Fruit fly (Drosophila melanogaster) whole organism, embryonic: ENCODE results near the gene CG4615.
A peak's percentile ranks its signal among the peaks of the same experiment; 100 is the strongest.

Source experiments
- Atf3 ChIP-seq: fragments of 200-800 bp; sonication (Bioruptor generic); optimal IDR thresholded peaks from 3 replicates; lab custom pipeline; 2016; ENCODE audit warnings: missing biosample characterization, missing genetic modification characterization
- Atf6 ChIP-seq: fragments of 200-800 bp; sonication (Bioruptor generic); IDR thresholded peaks from 2 replicates; pipeline ENCODE4 v1.3.6; 2022; ENCODE audit warnings: missing biosample characterization, missing genetic modification characterization
- Bdp1 ChIP-seq: fragments of 200-800 bp; sonication (Bioruptor generic); optimal IDR thresholded peaks from 3 replicates; lab custom pipeline; 2016; ENCODE audit warnings: missing biosample characterization, missing genetic modification characterization
- CG15073 ChIP-seq: fragments of 200-800 bp; sonication (Bioruptor generic); optimal IDR thresholded peaks from 2 replicates; lab custom pipeline; 2016; ENCODE audit warnings: missing biosample characterization, missing genetic modification characterization
- CG15696 ChIP-seq: fragments of 200-800 bp; sonication (Bioruptor generic); optimal IDR thresholded peaks from 2 replicates; lab custom pipeline; 2019; ENCODE audit warnings: missing biosample characterization, mild to moderate bottlenecking, missing genetic modification characterization, moderate library complexity
- CG1647 ChIP-seq: fragments of 200-800 bp; sonication (Bioruptor generic); optimal IDR thresholded peaks from 3 replicates; lab custom pipeline; 2016; ENCODE audit warnings: missing biosample characterization, missing genetic modification characterization
- CG17612 ChIP-seq: fragments of 200-800 bp; sonication (Bioruptor generic); IDR thresholded peaks from 2 replicates; pipeline ENCODE4 v1.3.6; 2022; ENCODE audit warnings: missing biosample characterization, missing genetic modification characterization
- CG2116 ChIP-seq: fragments of 200-800 bp; sonication (Bioruptor generic); optimal IDR thresholded peaks from 3 replicates; lab custom pipeline; 2018; ENCODE audit warnings: missing biosample characterization, mild to moderate bottlenecking, missing genetic modification characterization
- CG30020 ChIP-seq: fragments of 200-800 bp; optimal IDR thresholded peaks from 2 replicates; lab custom pipeline; 2019; ENCODE audit warnings: missing biosample characterization, mild to moderate bottlenecking, missing genetic modification characterization, moderate library complexity
- CG3995 ChIP-seq: fragments of 200-800 bp; sonication (Bioruptor generic); optimal IDR thresholded peaks from 3 replicates; lab custom pipeline; 2016; ENCODE audit warnings: missing biosample characterization, missing genetic modification characterization
- CG4707 ChIP-seq: fragments of 200-800 bp; sonication (Bioruptor generic); optimal IDR thresholded peaks from 2 replicates; lab custom pipeline; 2018; ENCODE audit warnings: missing biosample characterization, mild to moderate bottlenecking, missing genetic modification characterization, moderate library complexity
- CG8281 ChIP-seq: fragments of 200-800 bp; sonication (Bioruptor generic); optimal IDR thresholded peaks from 2 replicates; lab custom pipeline; 2018; ENCODE audit warnings: missing biosample characterization, mild to moderate bottlenecking, missing genetic modification characterization, moderate library complexity
- CG8290 ChIP-seq, 3 experiments: fragments of 200-800 bp; sonication (Bioruptor generic); optimal IDR thresholded peaks; 2 replicates each; lab custom pipeline; 2016 to 2019; ENCODE audit warnings: missing biosample characterization in 3 of 3, missing genetic modification characterization in 3 of 3, mild to moderate bottlenecking in 2 of 3, moderate library complexity in 1 of 3
- CHES-1-like ChIP-seq: fragments of 200-800 bp; sonication (Bioruptor generic); optimal IDR thresholded peaks from 2 replicates; lab custom pipeline; 2016; ENCODE audit warnings: missing biosample characterization, missing genetic modification characterization
- D ChIP-seq, 2 experiments: fragments of 200-800 bp in 1 of 2; fragments of >200 bp in 1 of 2; sonication (Bioruptor generic) in 1 of 2; optimal IDR thresholded peaks; 2 replicates in 1 of 2; 3 replicates in 1 of 2; lab custom pipeline; 2017; ENCODE audit warnings: mild to moderate bottlenecking in 1 of 2, missing biosample characterization in 1 of 2, missing genetic modification characterization in 1 of 2, missing genetic modification reagents in 1 of 2
- Dad ChIP-seq: fragments of 200-800 bp; sonication (Bioruptor generic); optimal IDR thresholded peaks from 3 replicates; lab custom pipeline; 2016; ENCODE audit warnings: missing biosample characterization, missing genetic modification characterization
- Dfd ChIP-seq, 2 experiments: fragments of >200 bp; optimal IDR thresholded peaks; 2 replicates each; lab custom pipeline; 2017; ENCODE audit warnings: missing biosample characterization in 2 of 2, missing genetic modification characterization in 2 of 2
- ERR ChIP-seq: fragments of 200-800 bp; sonication (Bioruptor generic); optimal IDR thresholded peaks from 2 replicates; lab custom pipeline; 2016; ENCODE audit warnings: missing biosample characterization, missing genetic modification characterization
- H2.0 ChIP-seq: fragments of 200-800 bp; sonication (Bioruptor generic); IDR thresholded peaks from 2 replicates; pipeline ENCODE4 v1.3.6; 2022; ENCODE audit warnings: missing biosample characterization, missing genetic modification characterization
- Lpt ChIP-seq: fragments of >200 bp; optimal IDR thresholded peaks from 2 replicates; lab custom pipeline; 2018; ENCODE audit warnings: missing biosample characterization, missing genetic modification characterization
- Meics ChIP-seq: fragments of 200-800 bp; sonication (Bioruptor generic); optimal IDR thresholded peaks from 2 replicates; lab custom pipeline; 2017; ENCODE audit warnings: missing biosample characterization, mild to moderate bottlenecking, missing genetic modification characterization
- Myb ChIP-seq: fragments of 200-800 bp; sonication (Bioruptor generic); optimal IDR thresholded peaks from 2 replicates; lab custom pipeline; 2016; ENCODE audit warnings: missing biosample characterization, missing genetic modification characterization
- NK7.1 ChIP-seq: fragments of 200-800 bp; sonication (Bioruptor generic); optimal IDR thresholded peaks from 3 replicates; lab custom pipeline; 2016; ENCODE audit warnings: missing biosample characterization, missing genetic modification characterization
- Nf-YB ChIP-seq: fragments of 200-800 bp; sonication (Bioruptor generic); optimal IDR thresholded peaks from 3 replicates; lab custom pipeline; 2019; ENCODE audit warnings: missing biosample characterization, mild to moderate bottlenecking, missing genetic modification characterization, moderate library complexity
- Rfx ChIP-seq: fragments of 200-800 bp; sonication (Bioruptor generic); IDR thresholded peaks from 2 replicates; pipeline ENCODE4 v1.3.6; 2022; ENCODE audit warnings: missing biosample characterization, missing genetic modification characterization
- Scr ChIP-seq: fragments of 200-800 bp; sonication (Bioruptor generic); IDR thresholded peaks from 2 replicates; pipeline ENCODE4 v1.3.6; 2022; ENCODE audit warnings: missing biosample characterization, missing genetic modification characterization; ENCODE audit not compliant: partially characterized antibody
- Taf1 ChIP-seq: fragments of 200-800 bp; sonication (Bioruptor generic); IDR thresholded peaks from 2 replicates; pipeline ENCODE4 v1.3.6; 2022; ENCODE audit warnings: missing biosample characterization, missing genetic modification characterization
- Trl ChIP-seq, 3 experiments: fragments of >200 bp in 2 of 3; fragments of 200-800 bp in 1 of 3; sonication (Bioruptor generic) in 1 of 3; optimal IDR thresholded peaks; 2 replicates in 1 of 3; 3 replicates in 2 of 3; lab custom pipeline; 2016 to 2017; ENCODE audit warnings: missing biosample characterization in 1 of 3, missing genetic modification characterization in 1 of 3
- bbx ChIP-seq: fragments of 200-800 bp; sonication (Bioruptor generic); IDR thresholded peaks from 2 replicates; pipeline ENCODE4 v1.3.6; 2022; ENCODE audit warnings: missing biosample characterization, missing genetic modification characterization; ENCODE audit not compliant: partially characterized antibody
- cato ChIP-seq: fragments of 200-800 bp; sonication (Bioruptor generic); optimal IDR thresholded peaks from 2 replicates; lab custom pipeline; 2016; ENCODE audit warnings: missing biosample characterization, missing genetic modification characterization, borderline replicate concordance
- caup ChIP-seq: fragments of 200-800 bp; sonication (Bioruptor generic); optimal IDR thresholded peaks from 3 replicates; lab custom pipeline; 2017; ENCODE audit warnings: missing biosample characterization, mild to moderate bottlenecking, missing genetic modification characterization, moderate library complexity; ENCODE audit not compliant: severe bottlenecking
- corto ChIP-seq: fragments of 200-800 bp; sonication (Bioruptor generic); optimal IDR thresholded peaks from 2 replicates; lab custom pipeline; 2016; ENCODE audit warnings: missing biosample characterization, mild to moderate bottlenecking, missing genetic modification characterization, moderate library complexity
- croc ChIP-seq: fragments of 200-800 bp; sonication (Bioruptor generic); conservative IDR thresholded peaks from 3 replicates; pipeline ENCODE4 v1.3.6; 2022; ENCODE audit warnings: missing biosample characterization, missing genetic modification characterization
- fd102C ChIP-seq: fragments of 200-800 bp; sonication (Bioruptor generic); optimal IDR thresholded peaks from 2 replicates; lab custom pipeline; 2018; ENCODE audit warnings: missing biosample characterization, mild to moderate bottlenecking, missing genetic modification characterization, moderate library complexity
- gsb-n ChIP-seq: fragments of 200-800 bp; sonication (Bioruptor generic); optimal IDR thresholded peaks from 3 replicates; lab custom pipeline; 2018; ENCODE audit warnings: missing biosample characterization, mild to moderate bottlenecking, missing genetic modification characterization
- h ChIP-seq: fragments of >200 bp; optimal IDR thresholded peaks from 2 replicates; lab custom pipeline; 2017
- kni ChIP-seq: fragments of 200-800 bp; sonication (Bioruptor generic); optimal IDR thresholded peaks from 3 replicates; lab custom pipeline; 2017; ENCODE audit warnings: mild to moderate bottlenecking, missing biosample characterization, missing genetic modification reagents, missing genetic modification characterization
- lab ChIP-seq: fragments of 200-800 bp; sonication (Bioruptor generic); optimal IDR thresholded peaks from 3 replicates; lab custom pipeline; 2017; ENCODE audit warnings: missing biosample characterization, missing genetic modification characterization, mild to moderate bottlenecking, moderate library complexity, missing genetic modification reagents
- lmd ChIP-seq: fragments of 200-800 bp; sonication (Bioruptor generic); IDR thresholded peaks from 2 replicates; pipeline ENCODE4 v1.3.6; 2022; ENCODE audit warnings: missing biosample characterization, missing genetic modification characterization
- lov ChIP-seq, 2 experiments: fragments of 200-800 bp in 1 of 2; fragments of >200 bp in 1 of 2; sonication (Bioruptor generic) in 1 of 2; IDR thresholded peaks in 1 of 2; optimal IDR thresholded peaks in 1 of 2; 2 replicates in 1 of 2; 3 replicates in 1 of 2; pipeline versions ENCODE4 v1.3.6 to Lab custom; 2017 to 2022; ENCODE audit warnings: missing biosample characterization in 1 of 2, missing genetic modification characterization in 1 of 2
- prd ChIP-seq, 3 experiments: fragments of >200 bp in 2 of 3; fragments of 200-800 bp in 1 of 3; sonication (Bioruptor generic) in 1 of 3; optimal IDR thresholded peaks in 2 of 3; IDR thresholded peaks in 1 of 3; 2 replicates in 2 of 3; 3 replicates in 1 of 3; pipeline versions ENCODE4 v1.3.6 to Lab custom; 2017 to 2022; ENCODE audit warnings: missing biosample characterization in 1 of 3, missing genetic modification characterization in 1 of 3
- pros ChIP-seq: fragments of 200-800 bp; sonication (Bioruptor generic); optimal IDR thresholded peaks from 3 replicates; lab custom pipeline; 2019; ENCODE audit warnings: missing biosample characterization, mild to moderate bottlenecking, missing genetic modification characterization, moderate library complexity
- slbo ChIP-seq: fragments of 200-800 bp; sonication (Bioruptor generic); IDR thresholded peaks from 2 replicates; pipeline ENCODE4 v1.3.6; 2022; ENCODE audit warnings: missing biosample characterization, missing genetic modification characterization
- ssp ChIP-seq: fragments of 200-800 bp; sonication (Bioruptor generic); IDR thresholded peaks from 2 replicates; pipeline ENCODE4 v1.3.6; 2022; ENCODE audit warnings: missing biosample characterization, missing genetic modification characterization
- stwl ChIP-seq: fragments of 200-800 bp; sonication (Bioruptor generic); optimal IDR thresholded peaks from 3 replicates; lab custom pipeline; 2018; ENCODE audit warnings: missing biosample characterization, mild to moderate bottlenecking, missing genetic modification characterization, moderate library complexity
- tna ChIP-seq: fragments of 200-800 bp; sonication (Bioruptor generic); IDR thresholded peaks from 2 replicates; pipeline ENCODE4 v1.3.6; 2022; ENCODE audit warnings: missing biosample characterization, missing genetic modification characterization; ENCODE audit not compliant: partially characterized antibody
- unpg ChIP-seq: fragments of 200-800 bp; sonication (Bioruptor generic); optimal IDR thresholded peaks from 3 replicates; lab custom pipeline; 2018; ENCODE audit warnings: missing biosample characterization, mild to moderate bottlenecking, missing genetic modification characterization, moderate library complexity
- vnd ChIP-seq: fragments of 200-800 bp; sonication (Bioruptor generic); IDR thresholded peaks from 3 replicates; pipeline ENCODE4 v1.3.6; 2022; ENCODE audit warnings: missing biosample characterization, missing genetic modification characterization; ENCODE audit not compliant: partially characterized antibody
- yki ChIP-seq: fragments of >200 bp; optimal IDR thresholded peaks from 3 replicates; lab custom pipeline; 2018

Gene CG4615

DNA sequence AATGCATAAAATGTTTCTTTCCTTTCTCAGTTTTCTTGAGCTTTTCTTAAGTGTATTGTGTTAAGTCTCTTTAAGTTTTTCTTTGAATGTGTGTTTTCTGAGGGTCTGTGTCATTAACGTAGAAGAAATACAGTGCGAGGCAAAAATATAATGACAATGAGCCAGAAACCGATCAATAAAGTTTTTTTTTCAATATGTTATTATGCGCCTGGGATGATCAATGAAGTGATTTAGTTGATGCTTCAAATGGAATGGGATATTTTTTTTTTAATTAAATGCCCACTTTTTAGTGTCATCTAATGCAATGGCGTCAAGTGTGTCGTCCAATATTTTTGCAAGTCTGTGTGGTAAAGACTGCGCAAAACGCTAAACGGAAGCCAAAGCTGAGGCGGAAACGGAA, 15.6 kb downstream of the CG4615 start:
- TF ChIP-seq ERR (no peak), lab (GFP tag; lab: Kevin White, UChicago) (no peak), Atf3 (GFP tag; lab: Kevin White, UChicago) (no peak), CG4707 (GFP tag; lab: Kevin White, UChicago) (no peak), CG30020 (no peak), corto (GFP tag; lab: Kevin White, UChicago) (no peak), Dfd (GFP tag; optimal IDR thresholded peaks at IDR 0.05; lab: Kevin White, UChicago) (no peak), Myb (GFP tag; lab: Kevin White, UChicago) (no peak), NK7.1 (no peak), kni (GFP tag; lab: Kevin White, UChicago) (no peak), unpg (GFP tag; lab: Kevin White, UChicago) (peak; percentile 22), CG15696 (no peak), fd102C (GFP tag; lab: Kevin White, UChicago) (no peak), lmd (no peak), CG3995 (GFP tag; lab: Kevin White, UChicago) (no peak), h (lab: Kevin White, UChicago) (no peak), CG15073 (GFP tag; lab: Kevin White, UChicago) (no peak), Taf1 (no peak), stwl (no peak), prd (optimal IDR thresholded peaks at IDR 0.05; lab: Kevin White, UChicago) (no peak), prd (GFP tag; IDR thresholded peaks at IDR 0.05; lab: Robert Waterston, UW) (no peak; the same call in 2 of the 3 replicates), Trl (optimal IDR thresholded peaks at IDR 0.05; lab: Kevin White, UChicago) (no peak), Trl (GFP tag; optimal IDR thresholded peaks at IDR 0.05; lab: Kevin White, UChicago) (no peak), Atf6 (no peak), CG1647 (no peak), Rfx (GFP tag; lab: Robert Waterston, UW) (no peak), CG8290 (GFP tag; optimal IDR thresholded peaks at IDR 0.05; lab: Kevin White, UChicago) (no peak), CG8290 (tag; optimal IDR thresholded peaks at IDR 0.05; lab: Kevin White, UChicago) (no peak), cato (GFP tag; lab: Kevin White, UChicago) (no peak), Nf-YB (GFP tag; lab: Kevin White, UChicago) (no peak), CG2116 (GFP tag; lab: Kevin White, UChicago) (no peak), Meics (no peak), bbx (GFP tag; lab: Robert Waterston, UW) (no peak), yki (lab: Kevin White, UChicago) (no peak), pros (GFP tag; lab: Kevin White, UChicago) (no peak), tna (no peak), CG17612 (GFP tag; lab: Robert Waterston, UW) (no peak), CHES-1-like (no peak), caup (GFP tag; lab: Kevin White, UChicago) (no peak), gsb-n (no peak), CG8281 (tag; lab: Kevin White, UChicago) (no peak), croc (GFP tag; lab: Robert Waterston, UW) (no peak), Lpt (GFP tag; lab: Kevin White, UChicago) (no peak), H2.0 (GFP tag; lab: Robert Waterston, UW) (no peak), Bdp1 (no peak), ssp (GFP tag; lab: Robert Waterston, UW) (no peak), Dad (no peak), lov (optimal IDR thresholded peaks at IDR 0.05; lab: Kevin White, UChicago) (no peak), lov (GFP tag; IDR thresholded peaks at IDR 0.05; lab: Robert Waterston, UW) (no peak), Scr (GFP tag; lab: Robert Waterston, UW) (no peak), D (optimal IDR thresholded peaks at IDR 0.05; lab: Kevin White, UChicago) (no peak), D (GFP tag; optimal IDR thresholded peaks at IDR 0.05; lab: Kevin White, UChicago) (no peak), vnd (no peak), slbo (no peak)
